Fruit fly (Drosophila melanogaster) whole organism, embryonic: Measurements from ENCODE around the gene dbr.

Experiments used
- BEAF-32 ChIP-seq: fragments of 200-800 bp; sonication (Bioruptor generic); optimal IDR thresholded peaks from 3 replicates; lab custom pipeline; 2017; ENCODE audit warnings: missing biosample characterization, missing genetic modification characterization, mild to moderate bottlenecking, moderate library complexity, missing genetic modification reagents
- CG10431 ChIP-seq: fragments of 200-800 bp; sonication (Bioruptor generic); optimal IDR thresholded peaks from 3 replicates; lab custom pipeline; 2018; ENCODE audit warnings: missing biosample characterization, mild to moderate bottlenecking, missing genetic modification characterization
- CG13296 ChIP-seq: fragments of 200-800 bp; sonication (Bioruptor generic); optimal IDR thresholded peaks from 3 replicates; lab custom pipeline; 2018; ENCODE audit warnings: missing biosample characterization, mild to moderate bottlenecking, missing genetic modification characterization
- CG13775 ChIP-seq: fragments of 200-800 bp; sonication (Bioruptor generic); optimal IDR thresholded peaks from 3 replicates; lab custom pipeline; 2017; ENCODE audit warnings: missing biosample characterization, mild to moderate bottlenecking, missing genetic modification characterization
- CG14441 ChIP-seq: fragments of 200-800 bp; sonication (Bioruptor generic); IDR thresholded peaks from 2 replicates; pipeline ENCODE4 v1.3.6; 2022; ENCODE audit warnings: missing biosample characterization, missing genetic modification characterization
- CG15011 ChIP-seq: fragments of 200-800 bp; sonication (Bioruptor generic); optimal IDR thresholded peaks from 3 replicates; lab custom pipeline; 2018; ENCODE audit warnings: missing biosample characterization, mild to moderate bottlenecking, missing genetic modification characterization
- CG17359 ChIP-seq: fragments of 200-800 bp; sonication (Bioruptor generic); optimal IDR thresholded peaks from 3 replicates; lab custom pipeline; 2018; ENCODE audit warnings: missing biosample characterization, mild to moderate bottlenecking, missing genetic modification characterization, moderate library complexity
- CG2199 ChIP-seq: fragments of 200-800 bp; sonication (Bioruptor generic); IDR thresholded peaks from 3 replicates; pipeline ENCODE4 v1.3.6; 2022; ENCODE audit warnings: missing biosample characterization, missing genetic modification characterization
- CG2678 ChIP-seq: fragments of 200-800 bp; sonication (Bioruptor generic); optimal IDR thresholded peaks from 3 replicates; lab custom pipeline; 2019; ENCODE audit warnings: missing biosample characterization, mild to moderate bottlenecking, missing genetic modification characterization, moderate library complexity
- CG3838 ChIP-seq: fragments of 200-800 bp; sonication (Bioruptor generic); optimal IDR thresholded peaks from 3 replicates; lab custom pipeline; 2016; ENCODE audit warnings: missing biosample characterization, missing genetic modification characterization
- CG42726 ChIP-seq: fragments of 200-800 bp; sonication (Bioruptor generic); IDR thresholded peaks from 2 replicates; pipeline ENCODE4 v1.3.6; 2022; ENCODE audit warnings: missing biosample characterization, missing genetic modification characterization; ENCODE audit not compliant: partially characterized antibody
- CG8290 ChIP-seq, 3 experiments: fragments of 200-800 bp; sonication (Bioruptor generic); optimal IDR thresholded peaks; 2 replicates each; lab custom pipeline; 2016 to 2019; ENCODE audit warnings: missing biosample characterization in 3 of 3, missing genetic modification characterization in 3 of 3, mild to moderate bottlenecking in 2 of 3, moderate library complexity in 1 of 3
- CG9797 ChIP-seq: fragments of 200-800 bp; sonication (Bioruptor generic); optimal IDR thresholded peaks from 3 replicates; lab custom pipeline; 2018; ENCODE audit warnings: missing biosample characterization, mild to moderate bottlenecking, missing genetic modification characterization
- Chrac-16 ChIP-seq: fragments of 200-800 bp; sonication (Bioruptor generic); optimal IDR thresholded peaks from 3 replicates; lab custom pipeline; 2016; ENCODE audit warnings: missing biosample characterization, missing genetic modification characterization
- CoRest ChIP-seq: fragments of 200-800 bp; sonication (Bioruptor generic); optimal IDR thresholded peaks from 3 replicates; lab custom pipeline; 2018; ENCODE audit warnings: missing biosample characterization, mild to moderate bottlenecking, missing genetic modification characterization, moderate library complexity
- D19A ChIP-seq: fragments of 200-800 bp; optimal IDR thresholded peaks from 3 replicates; lab custom pipeline; 2019; ENCODE audit warnings: missing biosample characterization, mild to moderate bottlenecking, missing genetic modification characterization, moderate library complexity
- Dad ChIP-seq: fragments of 200-800 bp; sonication (Bioruptor generic); optimal IDR thresholded peaks from 3 replicates; lab custom pipeline; 2016; ENCODE audit warnings: missing biosample characterization, missing genetic modification characterization
- Dip2 ChIP-seq: fragments of 200-800 bp; sonication (Bioruptor generic); IDR thresholded peaks from 2 replicates; pipeline ENCODE4 v1.3.6; 2022; ENCODE audit warnings: missing biosample characterization, missing genetic modification characterization
- Dll ChIP-seq: fragments of 200-800 bp; sonication (Bioruptor generic); IDR thresholded peaks from 4 replicates; pipeline ENCODE4 v1.3.6; 2022; ENCODE audit warnings: missing biosample characterization, missing genetic modification characterization; ENCODE audit not compliant: partially characterized antibody
- Doc2 ChIP-seq: fragments of 200-800 bp; sonication (Bioruptor generic); IDR thresholded peaks from 2 replicates; pipeline ENCODE4 v1.3.6; 2022; ENCODE audit warnings: missing biosample characterization, missing genetic modification characterization
- ERR ChIP-seq: fragments of 200-800 bp; sonication (Bioruptor generic); optimal IDR thresholded peaks from 2 replicates; lab custom pipeline; 2016; ENCODE audit warnings: missing biosample characterization, missing genetic modification characterization
- Ets65A ChIP-seq: fragments of 200-800 bp; sonication (Bioruptor generic); peaks from one replicate; lab custom pipeline; 2016; ENCODE audit warnings: missing biosample characterization, missing genetic modification characterization
- GATAe ChIP-seq: fragments of 200-800 bp; sonication (Bioruptor generic); conservative IDR thresholded peaks from 2 replicates; pipeline ENCODE4 v1.3.6; 2022; ENCODE audit warnings: missing biosample characterization, missing genetic modification characterization
- HHEX ChIP-seq: fragments of 200-800 bp; sonication (Bioruptor generic); optimal IDR thresholded peaks from 3 replicates; lab custom pipeline; 2017; ENCODE audit warnings: missing biosample characterization, mild to moderate bottlenecking, missing genetic modification characterization, missing genetic modification reagents
- Hey ChIP-seq: fragments of 200-800 bp; sonication (Bioruptor generic); optimal IDR thresholded peaks from 3 replicates; lab custom pipeline; 2018; ENCODE audit warnings: missing biosample characterization, mild to moderate bottlenecking, missing genetic modification characterization
- HmgZ ChIP-seq: fragments of 200-800 bp; sonication (Bioruptor generic); optimal IDR thresholded peaks from 2 replicates; lab custom pipeline; 2018; ENCODE audit warnings: missing biosample characterization, mild to moderate bottlenecking, missing genetic modification characterization
- Hr3 ChIP-seq: fragments of 200-800 bp; sonication (Bioruptor generic); optimal IDR thresholded peaks from 3 replicates; lab custom pipeline; 2016; ENCODE audit warnings: missing biosample characterization, missing genetic modification characterization
- Med ChIP-seq: fragments of 200-800 bp; sonication (Bioruptor generic); peaks from one replicate; lab custom pipeline; 2016; ENCODE audit warnings: missing biosample characterization, missing genetic modification characterization, mild to moderate bottlenecking, inconsistent platforms, moderate library complexity
- NC2β ChIP-seq: fragments of 200-800 bp; sonication (Bioruptor generic); optimal IDR thresholded peaks from 2 replicates; lab custom pipeline; 2016; ENCODE audit warnings: missing biosample characterization, missing genetic modification characterization
- Nf-YB ChIP-seq: fragments of 200-800 bp; sonication (Bioruptor generic); optimal IDR thresholded peaks from 3 replicates; lab custom pipeline; 2019; ENCODE audit warnings: missing biosample characterization, mild to moderate bottlenecking, missing genetic modification characterization, moderate library complexity
- Oli ChIP-seq: fragments of 200-800 bp; sonication (Bioruptor generic); optimal IDR thresholded peaks from 2 replicates; lab custom pipeline; 2018; ENCODE audit warnings: missing biosample characterization, mild to moderate bottlenecking, missing genetic modification characterization, moderate library complexity
- bbx ChIP-seq: fragments of 200-800 bp; sonication (Bioruptor generic); IDR thresholded peaks from 2 replicates; pipeline ENCODE4 v1.3.6; 2022; ENCODE audit warnings: missing biosample characterization, missing genetic modification characterization; ENCODE audit not compliant: partially characterized antibody
- cg ChIP-seq: fragments of 200-800 bp; sonication (Bioruptor generic); optimal IDR thresholded peaks from 3 replicates; lab custom pipeline; 2019; ENCODE audit warnings: missing biosample characterization, mild to moderate bottlenecking, missing genetic modification characterization, moderate library complexity
- chinmo ChIP-seq: fragments of 200-800 bp; sonication (Bioruptor generic); IDR thresholded peaks from 4 replicates; pipeline ENCODE4 v1.3.6; 2022; ENCODE audit warnings: missing biosample characterization, missing genetic modification characterization; ENCODE audit not compliant: partially characterized antibody
- corto ChIP-seq: fragments of 200-800 bp; sonication (Bioruptor generic); optimal IDR thresholded peaks from 2 replicates; lab custom pipeline; 2016; ENCODE audit warnings: missing biosample characterization, mild to moderate bottlenecking, missing genetic modification characterization, moderate library complexity
- eyg ChIP-seq: fragments of 200-800 bp; sonication (Bioruptor generic); optimal IDR thresholded peaks from 3 replicates; lab custom pipeline; 2016; ENCODE audit warnings: missing biosample characterization, missing genetic modification characterization
- fd64A ChIP-seq: fragments of 200-800 bp; sonication (Bioruptor generic); optimal IDR thresholded peaks from 3 replicates; lab custom pipeline; 2018; ENCODE audit warnings: missing biosample characterization, mild to moderate bottlenecking, missing genetic modification characterization
- mld ChIP-seq: fragments of 200-800 bp; sonication (Bioruptor generic); IDR thresholded peaks from 3 replicates; pipeline ENCODE4 v1.3.6; 2022; ENCODE audit warnings: missing biosample characterization, missing genetic modification characterization; ENCODE audit not compliant: partially characterized antibody
- psq ChIP-seq: fragments of 200-800 bp; sonication (Bioruptor generic); optimal IDR thresholded peaks from 2 replicates; lab custom pipeline; 2017; ENCODE audit warnings: missing biosample characterization, missing genetic modification characterization
- row ChIP-seq: fragments of 200-800 bp; sonication (Bioruptor generic); IDR thresholded peaks from 3 replicates; pipeline ENCODE4 v1.3.6; 2022; ENCODE audit warnings: missing biosample characterization, missing genetic modification characterization
- sna ChIP-seq: fragments of 200-800 bp; sonication (Bioruptor generic); IDR thresholded peaks from 2 replicates; pipeline ENCODE4 v1.3.6; 2022; ENCODE audit warnings: missing biosample characterization, missing genetic modification characterization; ENCODE audit not compliant: partially characterized antibody
- sqz ChIP-seq: fragments of 200-800 bp; sonication (Bioruptor generic); optimal IDR thresholded peaks from 3 replicates; lab custom pipeline; 2018; ENCODE audit warnings: missing biosample characterization, mild to moderate bottlenecking, missing genetic modification characterization
- stc ChIP-seq: fragments of 200-800 bp; sonication (Bioruptor generic); IDR thresholded peaks from 2 replicates; pipeline ENCODE4 v1.3.6; 2022; ENCODE audit warnings: missing biosample characterization, missing genetic modification characterization
- stwl ChIP-seq: fragments of 200-800 bp; sonication (Bioruptor generic); optimal IDR thresholded peaks from 3 replicates; lab custom pipeline; 2018; ENCODE audit warnings: missing biosample characterization, mild to moderate bottlenecking, missing genetic modification characterization, moderate library complexity
- trh ChIP-seq: fragments of 200-800 bp; sonication (Bioruptor generic); optimal IDR thresholded peaks from 2 replicates; lab custom pipeline; 2016; ENCODE audit warnings: missing biosample characterization, missing genetic modification characterization

Gene dbr

dm6 chr2L:65354-65949 lies 830 bp upstream of the dbr start, which contains the start of gene Cda5:
Gene Cda5, minus strand, starts transcription at chr2L:65404.
- no peak for TF ChIP-seq CG13775 (GFP tag; lab: Kevin White, UChicago)
- TF ChIP-seq trh (GFP tag; lab: Kevin White, UChicago) = no peak
- no peak for TF ChIP-seq corto (GFP tag; lab: Kevin White, UChicago)
- no peak for TF ChIP-seq psq (GFP tag; lab: Kevin White, UChicago)
- TF ChIP-seq BEAF-32 (GFP tag; lab: Kevin White, UChicago) = peak; percentile 40
- no peak for TF ChIP-seq CG42726 (GFP tag; lab: Robert Waterston, UW)
- TF ChIP-seq Chrac-16 (GFP tag; lab: Kevin White, UChicago) = no peak
- TF ChIP-seq Nf-YB = no peak
- no peak for TF ChIP-seq mld
- no peak for TF ChIP-seq eyg (GFP tag; lab: Kevin White, UChicago)
- no peak for TF ChIP-seq Med (GFP tag; lab: Kevin White, UChicago)
- no peak for TF ChIP-seq CG15011
- TF ChIP-seq CG13296 (GFP tag; lab: Kevin White, UChicago) = no peak
- no peak for TF ChIP-seq Oli (tag; lab: Kevin White, UChicago)
- TF ChIP-seq D19A (tag; lab: Kevin White, UChicago) = peak; percentile 85
- TF ChIP-seq CG8290 (GFP tag; optimal IDR thresholded peaks at IDR 0.05; lab: Kevin White, UChicago) = no peak
- peak in 1 of 2 experiments; percentile 15 for TF ChIP-seq CG8290 (tag; optimal IDR thresholded peaks at IDR 0.05; lab: Kevin White, UChicago)
- no peak for TF ChIP-seq ERR (GFP tag; lab: Kevin White, UChicago)
- TF ChIP-seq HHEX = no peak
- TF ChIP-seq row (GFP tag; lab: Robert Waterston, UW) = peak; percentile 28; the same call in 1 of the 3 replicates
- no peak for TF ChIP-seq Doc2 (GFP tag; lab: Robert Waterston, UW)
- no peak for TF ChIP-seq CG2678 (tag; lab: Kevin White, UChicago)
- no peak for TF ChIP-seq stc
- TF ChIP-seq CoRest (tag; lab: Kevin White, UChicago) = no peak
- TF ChIP-seq sqz (GFP tag; lab: Kevin White, UChicago) = no peak
- peak; percentile 9 for TF ChIP-seq stwl (tag; lab: Kevin White, UChicago)
- no peak for TF ChIP-seq CG17359 (tag; lab: Kevin White, UChicago)
- TF ChIP-seq Dad (GFP tag; lab: Kevin White, UChicago) = no peak
- TF ChIP-seq Dll (GFP tag; lab: Robert Waterston, UW) = 0 out of 4 replicates have a peak, but pooled peaks have one; percentile 24
- 0 out of 2 replicates have a peak, but pooled peaks have one; percentile 18 for TF ChIP-seq sna
- no peak for TF ChIP-seq Hey (tag; lab: Kevin White, UChicago)
- no peak for TF ChIP-seq NC2β (GFP tag; lab: Kevin White, UChicago)
- TF ChIP-seq Ets65A (GFP tag; lab: Kevin White, UChicago) = no peak
- TF ChIP-seq CG3838 (GFP tag; lab: Kevin White, UChicago) = no peak
- no peak for TF ChIP-seq CG14441 (GFP tag; lab: Robert Waterston, UW)
- no peak for TF ChIP-seq Hr3
- TF ChIP-seq Dip2 (GFP tag; lab: Robert Waterston, UW) = no peak
- TF ChIP-seq GATAe (GFP tag; lab: Robert Waterston, UW) = no peak
- TF ChIP-seq cg (GFP tag; lab: Kevin White, UChicago) = no peak
- 0 out of 4 replicates have a peak, but pooled peaks have one; percentile 14 for TF ChIP-seq chinmo
- no peak for TF ChIP-seq fd64A (GFP tag; lab: Kevin White, UChicago)
- no peak for TF ChIP-seq HmgZ (tag; lab: Kevin White, UChicago)
- TF ChIP-seq bbx (GFP tag; lab: Robert Waterston, UW) = peak; percentile 28; the same call in 1 of the 2 replicates
- TF ChIP-seq CG2199 = peak; percentile 68; the same call in 2 of the 3 replicates
- no peak for TF ChIP-seq CG10431 (GFP tag; lab: Kevin White, UChicago)
- TF ChIP-seq CG9797 = no peak
